Worm (Caenorhabditis elegans) whole organism, L3 larva: ENCODE results near the gene slcr-46.3.

ENCODE experiments used
- R02D3.7 ChIP-seq: fragments of 150-350 bp; optimal IDR thresholded peaks from 2 replicates; lab custom pipeline; 2014; ENCODE audit warnings: missing biosample characterization, missing genetic modification characterization
- ZK546.5 ChIP-seq: sonication (generic microtip); optimal IDR thresholded peaks from 2 replicates; lab custom pipeline; 2017; ENCODE audit warnings: missing biosample characterization, missing genetic modification characterization
- ama-1 ChIP-seq: fragments of 150-350 bp; optimal IDR thresholded peaks from 2 replicates; lab custom pipeline; 2018
- ceh-16 ChIP-seq: sonication (generic microtip); optimal IDR thresholded peaks from 2 replicates; lab custom pipeline; 2017; ENCODE audit warnings: missing biosample characterization, missing genetic modification characterization
- ceh-28 ChIP-seq: fragments of 150-350 bp; optimal IDR thresholded peaks from 2 replicates; lab custom pipeline; 2014; ENCODE audit warnings: missing biosample characterization, missing genetic modification reagents, missing genetic modification characterization
- ceh-82 ChIP-seq: fragments of 150-350 bp; optimal IDR thresholded peaks from 2 replicates; lab custom pipeline; 2014; ENCODE audit warnings: missing biosample characterization, missing genetic modification characterization
- ceh-9 ChIP-seq: sonication (generic microtip); optimal IDR thresholded peaks from 2 replicates; lab custom pipeline; 2018; ENCODE audit warnings: missing biosample characterization, missing genetic modification characterization
- daf-12 ChIP-seq: fragments of 150-350 bp; optimal IDR thresholded peaks from 2 replicates; lab custom pipeline; 2014; ENCODE audit warnings: missing biosample characterization, missing genetic modification reagents, missing genetic modification characterization
- egl-27 ChIP-seq: sonication (generic microtip); optimal IDR thresholded peaks from 4 replicates; lab custom pipeline; 2017; ENCODE audit warnings: missing biosample characterization, missing genetic modification reagents, missing genetic modification characterization
- egl-5 ChIP-seq: fragments of 150-350 bp; optimal IDR thresholded peaks from 2 replicates; lab custom pipeline; 2017; ENCODE audit warnings: missing biosample characterization, missing genetic modification reagents, missing genetic modification characterization, inconsistent platforms
- elt-1 ChIP-seq: fragments of 150-350 bp; optimal IDR thresholded peaks from 2 replicates; lab custom pipeline; 2014; ENCODE audit warnings: missing biosample characterization, missing genetic modification characterization
- elt-2 ChIP-seq: sonication (generic microtip); optimal IDR thresholded peaks from 2 replicates; lab custom pipeline; 2016; ENCODE audit warnings: missing genetic modification reagents, mild to moderate bottlenecking, missing genetic modification characterization, missing compliant biosample characterization
- elt-3 ChIP-seq, 3 experiments: fragments of 150-350 bp in 1 of 3; sonication (generic microtip) in 2 of 3; optimal IDR thresholded peaks; 2 replicates in 2 of 3; 4 replicates in 1 of 3; lab custom pipeline; 2014 to 2017; ENCODE audit warnings: missing biosample characterization in 3 of 3, missing genetic modification characterization in 3 of 3
- fkh-10 ChIP-seq: sonication (generic microtip); optimal IDR thresholded peaks from 2 replicates; lab custom pipeline; 2017; ENCODE audit warnings: missing biosample characterization, missing genetic modification reagents, missing genetic modification characterization
- fkh-2 ChIP-seq: fragments of 150-350 bp; optimal IDR thresholded peaks from 2 replicates; lab custom pipeline; 2014; ENCODE audit warnings: missing biosample characterization, missing genetic modification reagents, missing genetic modification characterization
- hmg-11 ChIP-seq: sonication (generic microtip); optimal IDR thresholded peaks from 2 replicates; lab custom pipeline; 2016; ENCODE audit warnings: missing genetic modification characterization, missing compliant biosample characterization
- jun-1 ChIP-seq: fragments of 150-350 bp; optimal IDR thresholded peaks from 2 replicates; lab custom pipeline; 2014; ENCODE audit warnings: missing biosample characterization, missing genetic modification reagents, missing genetic modification characterization
- lin-15B ChIP-seq: fragments of 150-350 bp; optimal IDR thresholded peaks from 2 replicates; lab custom pipeline; 2014; ENCODE audit warnings: missing biosample characterization, missing genetic modification characterization
- lsy-12 ChIP-seq: sonication (generic microtip); optimal IDR thresholded peaks from 2 replicates; lab custom pipeline; 2016; ENCODE audit warnings: mild to moderate bottlenecking, missing genetic modification characterization, missing compliant biosample characterization
- mdl-1 ChIP-seq: fragments of 150-350 bp; optimal IDR thresholded peaks from 2 replicates; lab custom pipeline; 2014; ENCODE audit warnings: missing biosample characterization, missing genetic modification characterization
- mml-1 ChIP-seq: fragments of 150-350 bp; sonication (generic microtip); optimal IDR thresholded peaks from 3 replicates; lab custom pipeline; 2014; ENCODE audit warnings: missing biosample characterization, missing genetic modification characterization
- nhr-11 ChIP-seq: fragments of 150-350 bp; optimal IDR thresholded peaks from 2 replicates; lab custom pipeline; 2014; ENCODE audit warnings: missing biosample characterization, missing genetic modification characterization
- nhr-12 ChIP-seq: fragments of 150-350 bp; optimal IDR thresholded peaks from 2 replicates; lab custom pipeline; 2014; ENCODE audit warnings: missing biosample characterization, missing genetic modification characterization
- nhr-23 ChIP-seq: fragments of 150-350 bp; optimal IDR thresholded peaks from 2 replicates; lab custom pipeline; 2014; ENCODE audit warnings: missing biosample characterization, missing genetic modification reagents, missing genetic modification characterization
- nhr-237 ChIP-seq: fragments of 150-350 bp; optimal IDR thresholded peaks from 2 replicates; lab custom pipeline; 2014; ENCODE audit warnings: missing biosample characterization, missing genetic modification characterization
- nhr-25 ChIP-seq: sonication (generic microtip); optimal IDR thresholded peaks from 2 replicates; lab custom pipeline; 2017; ENCODE audit warnings: missing biosample characterization, missing genetic modification characterization
- nhr-43 ChIP-seq: sonication (generic microtip); optimal IDR thresholded peaks from 2 replicates; lab custom pipeline; 2016; ENCODE audit warnings: mild to moderate bottlenecking, missing genetic modification characterization, missing compliant biosample characterization; ENCODE audit not compliant: poor library complexity, severe bottlenecking
- nhr-67 ChIP-seq: fragments of 150-350 bp; optimal IDR thresholded peaks from 2 replicates; lab custom pipeline; 2014; ENCODE audit warnings: missing biosample characterization, missing genetic modification characterization
- nhr-76 ChIP-seq: fragments of 150-350 bp; sonication (generic microtip); optimal IDR thresholded peaks from 5 replicates; lab custom pipeline; 2014; ENCODE audit warnings: missing biosample characterization, missing genetic modification characterization
- nhr-77 ChIP-seq: fragments of 150-350 bp; optimal IDR thresholded peaks from 2 replicates; lab custom pipeline; 2014; ENCODE audit warnings: missing biosample characterization, missing genetic modification characterization
- pha-4 ChIP-seq: fragments of 150-350 bp; optimal IDR thresholded peaks from 2 replicates; lab custom pipeline; 2014; ENCODE audit warnings: missing biosample characterization, missing genetic modification reagents, missing genetic modification characterization
- pqm-1 ChIP-seq: fragments of 150-350 bp; optimal IDR thresholded peaks from 2 replicates; lab custom pipeline; 2017; ENCODE audit warnings: missing biosample characterization, missing genetic modification characterization, inconsistent platforms
- sea-2 ChIP-seq: fragments of 150-350 bp; sonication (generic microtip); optimal IDR thresholded peaks from 4 replicates; lab custom pipeline; 2014; ENCODE audit warnings: missing biosample characterization, missing genetic modification reagents, missing genetic modification characterization
- skn-1 ChIP-seq: fragments of 150-350 bp; optimal IDR thresholded peaks from 2 replicates; lab custom pipeline; 2014; ENCODE audit warnings: missing biosample characterization, missing genetic modification characterization
- tbx-2 ChIP-seq: sonication (generic microtip); optimal IDR thresholded peaks from 2 replicates; lab custom pipeline; 2016; ENCODE audit warnings: mild to moderate bottlenecking, missing genetic modification characterization, missing compliant biosample characterization
- unc-39 ChIP-seq: sonication (generic microtip); optimal IDR thresholded peaks from 4 replicates; lab custom pipeline; 2017; ENCODE audit warnings: missing biosample characterization, missing genetic modification characterization
- unc-62 ChIP-seq: fragments of 150-350 bp; sonication (generic microtip); optimal IDR thresholded peaks from 4 replicates; lab custom pipeline; 2014; ENCODE audit warnings: missing biosample characterization, missing genetic modification reagents, missing genetic modification characterization
- zag-1 ChIP-seq: fragments of 150-350 bp; optimal IDR thresholded peaks from 2 replicates; lab custom pipeline; 2014; ENCODE audit warnings: missing biosample characterization, missing genetic modification characterization
- ztf-11 ChIP-seq: fragments of 150-350 bp; optimal IDR thresholded peaks from 2 replicates; lab custom pipeline; 2014; ENCODE audit warnings: missing biosample characterization, missing genetic modification characterization
- ztf-4 ChIP-seq: fragments of 150-350 bp; optimal IDR thresholded peaks from 2 replicates; lab custom pipeline; 2014; ENCODE audit warnings: missing biosample characterization, missing genetic modification characterization

The slcr-46.3 gene

DNA sequence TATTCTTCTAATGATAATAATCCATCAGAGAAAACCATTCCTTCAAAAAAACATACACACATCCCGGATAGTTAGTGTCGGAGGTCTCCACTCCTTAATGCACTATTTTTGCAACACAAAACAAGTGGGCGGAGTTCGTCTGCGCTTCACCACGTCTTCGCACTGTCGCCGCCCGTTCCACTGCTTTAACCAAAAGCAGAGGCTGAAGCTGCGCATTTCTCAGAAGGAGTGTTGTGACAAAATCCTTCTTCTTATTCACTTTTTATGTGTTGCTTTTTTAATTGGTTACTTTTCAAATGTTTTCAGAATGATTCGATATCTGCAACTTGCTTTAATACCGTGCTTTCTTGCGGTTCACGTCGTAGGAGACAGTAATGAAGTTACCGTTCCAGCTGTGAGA, 21.0 kb upstream of the slcr-46.3 start, which contains the start of gene F58E6.13:
TSS of gene F58E6.13 (plus strand) at position 301 of the 400 bp plus-strand sequence.
- TF ChIP-seq mdl-1 (tag; lab: Kevin White, UChicago): no peak

DNA sequence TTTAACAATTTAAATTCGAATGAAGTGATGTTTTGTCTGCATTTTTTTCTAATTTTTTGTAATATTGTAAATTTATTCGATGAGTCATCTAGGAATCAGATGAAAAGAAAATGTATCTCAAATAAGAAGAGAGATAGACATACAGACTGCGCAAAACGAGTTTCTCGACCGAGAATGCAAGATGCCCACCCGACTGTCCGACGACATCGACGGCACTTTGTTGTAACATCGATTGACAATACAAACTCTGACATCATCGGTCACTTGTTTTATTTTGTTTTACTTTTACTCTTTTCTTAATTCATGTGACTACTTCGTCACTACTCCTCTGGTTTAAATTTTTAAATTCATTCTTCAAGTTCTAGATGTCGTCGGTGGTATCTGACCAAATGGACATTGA, 17.0 kb upstream of the slcr-46.3 start, which contains the start of gene sta-2:
TSS of gene sta-2 (plus strand) at position 349 of the 400 bp plus-strand sequence.
- peak; percentile 85 for TF ChIP-seq nhr-25 (tag; lab: Kevin White, UChicago)
- TF ChIP-seq nhr-23: peak; percentile 65
- peak; percentile 57 for TF ChIP-seq ceh-28 (tag; lab: Kevin White, UChicago)
- peak; percentile 8 for TF ChIP-seq egl-27 (tag; lab: Kevin White, UChicago)
- TF ChIP-seq ceh-16: no peak
- TF ChIP-seq nhr-43 (tag; lab: Kevin White, UChicago): no peak
- TF ChIP-seq, all 47 proteins: peak for 4

DNA sequence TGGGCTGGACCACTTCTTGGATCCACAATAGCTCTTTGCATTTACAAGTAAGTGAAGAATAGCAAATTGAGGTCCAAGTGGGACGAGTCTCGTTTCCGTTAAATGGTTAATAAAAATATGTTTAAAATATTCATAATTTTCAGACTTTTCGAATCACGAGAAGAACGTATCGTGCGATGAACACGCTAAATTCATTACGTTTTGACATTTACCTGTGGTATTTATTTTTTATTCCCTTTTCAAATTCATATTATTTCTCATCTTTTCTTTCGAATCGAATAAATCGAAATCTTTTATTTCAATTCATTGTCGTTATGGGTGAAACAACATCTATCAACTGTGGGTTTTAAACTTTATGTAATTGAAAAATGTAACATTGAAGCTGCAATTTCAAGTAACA, 15.5 kb upstream of the slcr-46.3 start, which contains the start of gene marc-1:
TSS of gene marc-1 (plus strand) at position 301 of the 400 bp plus-strand sequence.
- no peak for TF ChIP-seq ztf-4 (tag; lab: Kevin White, UChicago)
- TF ChIP-seq hmg-11 (tag; lab: Kevin White, UChicago): no peak
- no peak for TF ChIP-seq fkh-2
- TF ChIP-seq nhr-23: no peak
- no peak for TF ChIP-seq nhr-77 (tag; lab: Kevin White, UChicago)
- TF ChIP-seq nhr-12: no peak
- TF ChIP-seq nhr-237 (tag; lab: Kevin White, UChicago): no peak
- TF ChIP-seq pha-4: no peak
- TF ChIP-seq elt-2 (tag; lab: Kevin White, UChicago): no peak
- TF ChIP-seq mml-1 (tag; lab: Kevin White, UChicago): no peak
- TF ChIP-seq nhr-76: no peak
- no peak for TF ChIP-seq sea-2
- TF ChIP-seq lin-15B (tag; lab: Kevin White, UChicago): no peak
- no peak for TF ChIP-seq jun-1 (tag; lab: Kevin White, UChicago)
- no peak for TF ChIP-seq egl-5 (tag; lab: Kevin White, UChicago)

DNA sequence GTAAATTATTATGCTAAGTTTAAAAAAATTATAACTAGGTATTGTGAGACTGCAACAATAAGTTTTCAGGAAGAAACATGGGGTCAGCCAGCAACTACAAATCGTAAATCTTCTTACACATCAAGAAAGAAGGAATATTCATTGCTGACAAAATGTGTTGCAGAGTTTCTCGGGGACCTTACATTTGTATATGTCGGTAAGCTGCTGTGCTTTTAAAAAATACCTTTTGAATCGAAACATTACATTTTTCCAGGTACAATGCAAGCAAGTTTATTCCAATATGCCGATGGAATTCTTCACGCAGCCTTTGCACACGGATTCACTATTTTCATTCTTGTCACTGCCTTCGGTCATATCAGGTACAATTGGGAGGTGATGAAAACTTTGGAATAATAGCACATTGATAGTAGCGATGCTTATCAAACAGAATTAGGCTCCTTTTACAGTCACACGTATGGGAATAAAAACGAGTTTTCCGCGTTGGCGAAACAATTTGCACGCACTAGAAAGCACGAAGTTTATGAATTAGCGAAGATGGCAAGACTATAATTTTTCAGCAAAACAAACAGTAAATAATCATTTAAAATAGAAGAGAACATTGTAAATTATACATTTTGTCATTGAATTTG, 14.3 kb upstream of the slcr-46.3 start:
- TF ChIP-seq ceh-9 (tag; lab: Kevin White, UChicago): no peak
- TF ChIP-seq egl-27 (tag; lab: Kevin White, UChicago): no peak
- no peak for TF ChIP-seq ZK546.5 (tag; lab: Kevin White, UChicago)
- TF ChIP-seq elt-2 (tag; lab: Kevin White, UChicago): peak; percentile 70
- no peak for TF ChIP-seq zag-1 (tag; lab: Kevin White, UChicago)
- TF ChIP-seq pqm-1 (tag; lab: Kevin White, UChicago): peak; percentile 47

DNA sequence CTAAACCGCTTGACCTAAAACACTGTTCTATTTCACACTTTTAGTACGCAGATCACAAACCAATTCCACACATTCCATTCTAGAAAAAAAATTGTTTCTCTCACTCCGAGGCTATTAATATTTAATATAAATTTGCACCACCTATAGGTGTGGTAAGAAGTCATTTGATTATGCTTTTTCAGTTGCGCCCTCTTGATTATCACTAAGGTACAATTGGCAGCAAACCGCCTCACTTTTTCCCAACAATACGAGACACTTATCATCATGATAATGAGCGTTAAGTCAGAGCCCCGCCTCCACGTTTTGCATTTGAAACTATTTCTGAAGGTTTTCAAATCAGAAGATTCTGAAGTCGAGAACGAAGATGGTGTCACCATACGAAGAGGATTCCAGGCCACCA, 13.4 kb upstream of the slcr-46.3 start, which contains the start of gene aqp-4:
TSS of gene aqp-4 (plus strand) at position 270 of the 400 bp plus-strand sequence.
- TF ChIP-seq elt-2 (tag; lab: Kevin White, UChicago): peak; percentile 66
- TF ChIP-seq nhr-43 (tag; lab: Kevin White, UChicago): no peak

DNA sequence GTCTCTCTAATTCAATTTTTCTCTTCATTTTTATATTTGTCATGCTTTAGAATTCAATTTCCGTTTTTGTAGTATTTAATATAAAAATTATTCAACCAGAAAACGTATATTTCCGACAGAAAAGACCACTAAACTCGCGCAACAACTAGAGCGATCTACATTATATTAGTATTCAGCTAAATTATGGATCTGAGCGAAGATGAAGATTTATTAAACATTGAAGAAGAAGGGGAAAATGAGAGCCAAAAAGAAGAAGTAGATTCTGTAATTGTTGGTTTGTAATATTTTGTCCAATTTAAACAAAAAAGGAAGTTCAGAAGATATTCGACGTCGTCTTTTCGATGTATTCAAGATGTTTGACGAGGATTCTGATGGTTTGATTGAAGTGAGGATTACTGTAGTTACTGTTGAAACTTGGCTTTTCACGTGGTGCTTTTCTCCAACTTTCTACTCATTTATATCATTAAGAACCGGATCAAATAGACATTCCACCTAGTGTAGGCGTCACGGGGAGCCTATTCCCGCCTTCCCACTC, 10.1 kb upstream of the slcr-46.3 start, which contains the start of gene cal-7:
TSS of gene cal-7 (plus strand) at position 184 of the 535 bp plus-strand sequence.
- peak; percentile 1 for TF ChIP-seq pha-4
- TF ChIP-seq ama-1 (lab: Kevin White, UChicago): peak; percentile 46
- TF ChIP-seq fkh-10 (GFP tag; lab: Kevin White, UChicago): peak; percentile 1
- no peak for TF ChIP-seq ztf-4 (tag; lab: Kevin White, UChicago)
- no peak for TF ChIP-seq ceh-16
- TF ChIP-seq pqm-1 (tag; lab: Kevin White, UChicago): no peak
- no peak for TF ChIP-seq sea-2
- TF ChIP-seq ceh-9 (tag; lab: Kevin White, UChicago): no peak
- TF ChIP-seq nhr-25 (tag; lab: Kevin White, UChicago): no peak
- no peak for TF ChIP-seq nhr-11 (tag; lab: Kevin White, UChicago)
- peak; percentile 12 for TF ChIP-seq lsy-12 (tag; lab: Kevin White, UChicago)
- TF ChIP-seq ztf-11 (tag; lab: Kevin White, UChicago): no peak
- TF ChIP-seq daf-12: no peak
- no peak for TF ChIP-seq ZK546.5 (tag; lab: Kevin White, UChicago)
- TF ChIP-seq zag-1 (tag; lab: Kevin White, UChicago): no peak
- no peak for TF ChIP-seq skn-1
- peak; percentile 30 for TF ChIP-seq ceh-28 (tag; lab: Kevin White, UChicago)
- TF ChIP-seq unc-62 (GFP tag; lab: Kevin White, UChicago): no peak
- no peak for TF ChIP-seq nhr-43 (tag; lab: Kevin White, UChicago)
- TF ChIP-seq elt-2 (tag; lab: Kevin White, UChicago): no peak
- TF ChIP-seq unc-39 (tag; lab: Kevin White, UChicago): no peak
- no peak for TF ChIP-seq nhr-77 (tag; lab: Kevin White, UChicago)
- TF ChIP-seq elt-3 (tag; optimal IDR thresholded peaks at IDR 0.05; lab: Kevin White, UChicago): no peak
- TF ChIP-seq ceh-82 (tag; lab: Kevin White, UChicago): no peak
- no peak for TF ChIP-seq R02D3.7
- TF ChIP-seq nhr-67 (tag; lab: Kevin White, UChicago): no peak
- no peak for TF ChIP-seq elt-1
- TF ChIP-seq tbx-2 (tag; lab: Kevin White, UChicago): peak; percentile 27
